Fruit fly (Drosophila melanogaster) whole organism, embryonic: ENCODE results near the gene Rh2.

Source experiments
- Adf1 ChIP-seq: fragments of 200-800 bp; sonication (Bioruptor generic); IDR thresholded peaks from 2 replicates; pipeline ENCODE4 v1.3.6; 2022; ENCODE audit warnings: missing biosample characterization, missing genetic modification characterization
- Awh ChIP-seq: fragments of 200-800 bp; sonication (Bioruptor generic); IDR thresholded peaks from 2 replicates; pipeline ENCODE4, ENCODE4 v1.3.6; 2022; ENCODE audit warnings: missing biosample characterization, missing genetic modification characterization
- CG10267 ChIP-seq: fragments of 200-800 bp; sonication (Bioruptor generic); optimal IDR thresholded peaks from 2 replicates; lab custom pipeline; 2018; ENCODE audit warnings: missing biosample characterization, mild to moderate bottlenecking, missing genetic modification characterization, moderate library complexity
- CG10321 ChIP-seq: fragments of 200-800 bp; sonication (Bioruptor generic); IDR thresholded peaks from 2 replicates; pipeline ENCODE4 v1.3.6; 2022; ENCODE audit warnings: missing biosample characterization, missing genetic modification characterization
- CG16779 ChIP-seq: fragments of 200-800 bp; sonication (Bioruptor generic); IDR thresholded peaks from 2 replicates; pipeline ENCODE4 v1.3.6; 2022; ENCODE audit warnings: missing biosample characterization, missing genetic modification characterization
- CG17186 ChIP-seq: fragments of 200-800 bp; sonication (Bioruptor generic); optimal IDR thresholded peaks from 3 replicates; lab custom pipeline; 2017; ENCODE audit warnings: missing biosample characterization, missing genetic modification reagents, missing genetic modification characterization
- CG18262 ChIP-seq: fragments of 200-800 bp; optimal IDR thresholded peaks from 3 replicates; lab custom pipeline; 2019; ENCODE audit warnings: missing biosample characterization, mild to moderate bottlenecking, missing genetic modification characterization, moderate library complexity
- CG30020 ChIP-seq: fragments of 200-800 bp; optimal IDR thresholded peaks from 2 replicates; lab custom pipeline; 2019; ENCODE audit warnings: missing biosample characterization, mild to moderate bottlenecking, missing genetic modification characterization, moderate library complexity
- CG3163 ChIP-seq: fragments of 200-800 bp; sonication (Bioruptor generic); optimal IDR thresholded peaks from 3 replicates; lab custom pipeline; 2016; ENCODE audit warnings: missing biosample characterization, missing genetic modification characterization
- CG4360 ChIP-seq: fragments of 200-800 bp; sonication (Bioruptor generic); IDR thresholded peaks from 2 replicates; pipeline ENCODE4 v1.3.6; 2022; ENCODE audit warnings: missing biosample characterization, missing genetic modification characterization
- CG7372 ChIP-seq: fragments of 200-800 bp; sonication (Bioruptor generic); IDR thresholded peaks from 2 replicates; pipeline ENCODE4 v1.3.6; 2022; ENCODE audit warnings: missing biosample characterization, missing genetic modification characterization
- CG7556 ChIP-seq: fragments of 200-800 bp; sonication (Bioruptor generic); optimal IDR thresholded peaks from 2 replicates; lab custom pipeline; 2017; ENCODE audit warnings: missing biosample characterization, mild to moderate bottlenecking, missing genetic modification characterization
- CG7786 ChIP-seq: fragments of 200-800 bp; sonication (Bioruptor generic); optimal IDR thresholded peaks from 2 replicates; lab custom pipeline; 2016; ENCODE audit warnings: missing biosample characterization, missing genetic modification characterization
- CG8478 ChIP-seq: fragments of >200 bp; optimal IDR thresholded peaks from 2 replicates; lab custom pipeline; 2018
- CG9817 ChIP-seq: fragments of 200-800 bp; sonication (Bioruptor generic); optimal IDR thresholded peaks from 2 replicates; lab custom pipeline; 2018; ENCODE audit warnings: missing biosample characterization, mild to moderate bottlenecking, missing genetic modification characterization, moderate library complexity
- Deaf1 ChIP-seq: fragments of 200-800 bp; optimal IDR thresholded peaks from 3 replicates; lab custom pipeline; 2019; ENCODE audit warnings: missing biosample characterization, mild to moderate bottlenecking, missing genetic modification characterization, moderate library complexity
- Ets65A ChIP-seq: fragments of 200-800 bp; sonication (Bioruptor generic); peaks from one replicate; lab custom pipeline; 2016; ENCODE audit warnings: missing biosample characterization, missing genetic modification characterization
- GATAe ChIP-seq: fragments of 200-800 bp; sonication (Bioruptor generic); conservative IDR thresholded peaks from 2 replicates; pipeline ENCODE4 v1.3.6; 2022; ENCODE audit warnings: missing biosample characterization, missing genetic modification characterization
- Trl ChIP-seq, 3 experiments: fragments of >200 bp in 2 of 3; fragments of 200-800 bp in 1 of 3; sonication (Bioruptor generic) in 1 of 3; optimal IDR thresholded peaks; 2 replicates in 1 of 3; 3 replicates in 2 of 3; lab custom pipeline; 2016 to 2017; ENCODE audit warnings: missing biosample characterization in 1 of 3, missing genetic modification characterization in 1 of 3
- abd-A ChIP-seq: fragments of 200-800 bp; sonication (Bioruptor generic); optimal IDR thresholded peaks from 3 replicates; lab custom pipeline; 2019; ENCODE audit warnings: missing biosample characterization, mild to moderate bottlenecking, missing genetic modification characterization, moderate library complexity
- cg ChIP-seq: fragments of 200-800 bp; sonication (Bioruptor generic); optimal IDR thresholded peaks from 3 replicates; lab custom pipeline; 2019; ENCODE audit warnings: missing biosample characterization, mild to moderate bottlenecking, missing genetic modification characterization, moderate library complexity
- chinmo ChIP-seq: fragments of 200-800 bp; sonication (Bioruptor generic); IDR thresholded peaks from 4 replicates; pipeline ENCODE4 v1.3.6; 2022; ENCODE audit warnings: missing biosample characterization, missing genetic modification characterization; ENCODE audit not compliant: partially characterized antibody
- chm ChIP-seq: fragments of 200-800 bp; sonication (Bioruptor generic); IDR thresholded peaks from 2 replicates; pipeline ENCODE4 v1.3.6; 2022; ENCODE audit warnings: missing biosample characterization, missing genetic modification characterization
- ewg ChIP-seq: fragments of 200-800 bp; sonication (Bioruptor generic); optimal IDR thresholded peaks from 3 replicates; lab custom pipeline; 2017; ENCODE audit warnings: mild to moderate bottlenecking, missing biosample characterization, missing genetic modification reagents, missing genetic modification characterization
- grn ChIP-seq: fragments of 200-800 bp; sonication (Bioruptor generic); optimal IDR thresholded peaks from 3 replicates; lab custom pipeline; 2017; ENCODE audit warnings: missing biosample characterization, missing genetic modification characterization
- mirr ChIP-seq: fragments of 200-800 bp; sonication (Bioruptor generic); optimal IDR thresholded peaks from 3 replicates; lab custom pipeline; 2018; ENCODE audit warnings: missing biosample characterization, mild to moderate bottlenecking, missing genetic modification characterization
- row ChIP-seq: fragments of 200-800 bp; sonication (Bioruptor generic); IDR thresholded peaks from 3 replicates; pipeline ENCODE4 v1.3.6; 2022; ENCODE audit warnings: missing biosample characterization, missing genetic modification characterization
- schlank ChIP-seq: fragments of 200-800 bp; sonication (Bioruptor generic); optimal IDR thresholded peaks from 2 replicates; lab custom pipeline; 2018; ENCODE audit warnings: missing biosample characterization, mild to moderate bottlenecking, missing genetic modification characterization
- sna ChIP-seq: fragments of 200-800 bp; sonication (Bioruptor generic); IDR thresholded peaks from 2 replicates; pipeline ENCODE4 v1.3.6; 2022; ENCODE audit warnings: missing biosample characterization, missing genetic modification characterization; ENCODE audit not compliant: partially characterized antibody
- sr ChIP-seq: fragments of 200-800 bp; sonication (Bioruptor generic); IDR thresholded peaks from 3 replicates; pipeline ENCODE4 v1.3.6; 2022; ENCODE audit warnings: missing biosample characterization, missing genetic modification characterization
- stwl ChIP-seq: fragments of 200-800 bp; sonication (Bioruptor generic); optimal IDR thresholded peaks from 3 replicates; lab custom pipeline; 2018; ENCODE audit warnings: missing biosample characterization, mild to moderate bottlenecking, missing genetic modification characterization, moderate library complexity
- toy ChIP-seq: fragments of 200-800 bp; sonication (Bioruptor generic); IDR thresholded peaks from 2 replicates; pipeline ENCODE4 v1.3.6; 2022; ENCODE audit warnings: missing biosample characterization, missing genetic modification characterization

Rh2 gene

dm6 chr3R:18931725-18932124, 32.5 kb downstream of the Rh2 start:
- peak; percentile 0 for TF ChIP-seq ewg
- TF ChIP-seq cg, result peak; percentile 36
- no peak for TF ChIP-seq sr (GFP tag; lab: Robert Waterston, UW)
- TF ChIP-seq Trl (optimal IDR thresholded peaks at IDR 0.05; lab: Kevin White, UChicago), result peak; percentile 51 to 75
- TF ChIP-seq Trl (GFP tag; optimal IDR thresholded peaks at IDR 0.05; lab: Kevin White, UChicago), result no peak
- TF ChIP-seq CG3163, result peak; percentile 87

dm6 chr3R:18947307-18947706, 48.1 kb downstream of the Rh2 start:
- TF ChIP-seq CG7786 (no peak), CG8478 (lab: Kevin White, UChicago) (peak; percentile 71)
- TF ChIP-seq, all 482 proteins: peak for 1

dm6 chr3R:18949131-18949530, 49.9 kb downstream of the Rh2 start:
- TF ChIP-seq CG7556 (GFP tag; lab: Kevin White, UChicago) (no peak), grn (GFP tag; lab: Kevin White, UChicago) (peak; percentile 13), Trl (optimal IDR thresholded peaks at IDR 0.05; lab: Kevin White, UChicago) (peak; percentile 22 to 48), Trl (GFP tag; optimal IDR thresholded peaks at IDR 0.05; lab: Kevin White, UChicago) (no peak), chinmo (GFP tag; lab: Robert Waterston, UW) (0 out of 4 replicates have a peak, but pooled peaks have one; percentile 12), sna (0 out of 2 replicates have a peak, but pooled peaks have one; percentile 14), abd-A (tag; lab: Kevin White, UChicago) (peak; percentile 51), CG10321 (GFP tag; lab: Robert Waterston, UW) (no peak), row (GFP tag; lab: Robert Waterston, UW) (peak; percentile 61; the same call in 1 of the 3 replicates), CG18262 (tag; lab: Kevin White, UChicago) (no peak), Adf1 (peak; percentile 7; the same call in 1 of the 2 replicates), GATAe (peak; percentile 90), mirr (GFP tag; lab: Kevin White, UChicago) (no peak), ewg (peak; percentile 85)

- TF ChIP-seq CG4360 (GFP tag; lab: Robert Waterston, UW), result no peak
- TF ChIP-seq CG16779 (GFP tag; lab: Robert Waterston, UW), result 0 out of 2 replicates have a peak, but pooled peaks have one; percentile 10
- TF ChIP-seq Awh (GFP tag; lab: Robert Waterston, UW), result no peak
- TF ChIP-seq schlank, result no peak
- TF ChIP-seq toy, result no peak
- peak; percentile 78 for TF ChIP-seq Deaf1 (tag; lab: Kevin White, UChicago)
- no peak for TF ChIP-seq chm (GFP tag; lab: Robert Waterston, UW)
- TF ChIP-seq stwl (tag; lab: Kevin White, UChicago), result no peak
- TF ChIP-seq abd-A (tag; lab: Kevin White, UChicago), result peak; percentile 8
- peak; percentile 70 for TF ChIP-seq Ets65A
- no peak for TF ChIP-seq CG30020
- TF ChIP-seq CG17186 (GFP tag; lab: Kevin White, UChicago), result no peak
- no peak for TF ChIP-seq CG9817
- TF ChIP-seq Trl (optimal IDR thresholded peaks at IDR 0.05; lab: Kevin White, UChicago), result peak in 1 of 2 experiments; percentile 14
- TF ChIP-seq Trl (GFP tag; optimal IDR thresholded peaks at IDR 0.05; lab: Kevin White, UChicago), result no peak
- no peak for TF ChIP-seq CG10267 (tag; lab: Kevin White, UChicago)
- no peak for TF ChIP-seq CG7372 (GFP tag; lab: Robert Waterston, UW)
Observed at dm6 chr3R:18949896-18950295, 50.7 kb downstream of the Rh2 start, which contains the start of gene CG43732. Gene CG43732, plus strand, starts transcription at chr3R:18950196.
